Worm (Caenorhabditis elegans) whole organism, L4 larva: Measurements from ENCODE around the gene F14D7.14.
"Not testable (repeated sequence)": the region's sequence is repeated elsewhere in the genome, so short reads cannot be mapped to it uniquely, and the experiment has no call there.

ENCODE experiments used
- D1046.2 ChIP-seq: fragments of 200-800 bp; sonication (Bioruptor generic); IDR thresholded peaks from 2 replicates; pipeline ENCODE4 v1.3.6; 2022; ENCODE audit warnings: missing genetic modification characterization, missing compliant biosample characterization
- F10B5.3 ChIP-seq: sonication (generic microtip); optimal IDR thresholded peaks from 2 replicates; lab custom pipeline; 2016; ENCODE audit warnings: mild to moderate bottlenecking, missing genetic modification characterization, missing compliant biosample characterization
- F37D6.2 ChIP-seq: sonication (generic microtip); optimal IDR thresholded peaks from 2 replicates; lab custom pipeline; 2016; ENCODE audit warnings: mild to moderate bottlenecking, missing genetic modification characterization, missing compliant biosample characterization
- F49E8.2 ChIP-seq: sonication (generic microtip); optimal IDR thresholded peaks from 2 replicates; lab custom pipeline; 2016; ENCODE audit warnings: missing compliant biosample characterization, mild to moderate bottlenecking, missing genetic modification characterization, borderline replicate concordance
- R02D3.7 ChIP-seq: fragments of 150-350 bp; sonication (generic microtip); optimal IDR thresholded peaks from 3 replicates; lab custom pipeline; 2014; ENCODE audit warnings: missing biosample characterization, missing genetic modification characterization
- T20F7.1 ChIP-seq: fragments of 200-800 bp; sonication (Bioruptor generic); optimal IDR thresholded peaks from 2 replicates; lab custom pipeline; 2018; ENCODE audit warnings: mild to moderate bottlenecking, missing genetic modification characterization, missing compliant biosample characterization
- T26A8.4 ChIP-seq: fragments of 200-800 bp; sonication (Bioruptor generic); IDR thresholded peaks from 2 replicates; pipeline ENCODE4 v1.3.6; 2022; ENCODE audit warnings: missing genetic modification characterization, missing compliant biosample characterization
- Y105C5A.15 ChIP-seq: fragments of 200-800 bp; sonication (Bioruptor generic); IDR thresholded peaks from 2 replicates; pipeline ENCODE4 v1.3.6; 2022; ENCODE audit warnings: missing genetic modification characterization, missing compliant biosample characterization
- Y48G9A.11 ChIP-seq: fragments of 200-800 bp; sonication (Bioruptor generic); IDR thresholded peaks from 2 replicates; pipeline ENCODE4 v1.3.6; 2022; ENCODE audit warnings: missing genetic modification reagents, missing genetic modification characterization, missing compliant biosample characterization
- Y5F2A.4 ChIP-seq: fragments of 200-800 bp; sonication (Bioruptor generic); optimal IDR thresholded peaks from 2 replicates; lab custom pipeline; 2018; ENCODE audit warnings: mild to moderate bottlenecking, missing genetic modification characterization, missing compliant biosample characterization
- ZK546.5 ChIP-seq, 2 experiments: sonication (generic microtip); optimal IDR thresholded peaks; 2 replicates each; lab custom pipeline; 2017; ENCODE audit warnings: missing biosample characterization in 2 of 2, missing genetic modification characterization in 2 of 2
- aly-2 ChIP-seq: sonication (generic microtip); optimal IDR thresholded peaks from 2 replicates; lab custom pipeline; 2018; ENCODE audit warnings: missing biosample characterization, missing genetic modification characterization
- ama-1 ChIP-seq: fragments of 150-350 bp; optimal IDR thresholded peaks from 2 replicates; lab custom pipeline; 2014; ENCODE audit warnings: inconsistent platforms, mixed read lengths
- arid-1 ChIP-seq: fragments of 200-800 bp; sonication (Bioruptor generic); conservative IDR thresholded peaks from 2 replicates; pipeline ENCODE4 v1.3.6; 2022; ENCODE audit warnings: missing genetic modification reagents, missing genetic modification characterization, missing compliant biosample characterization
- attf-4 ChIP-seq: sonication (generic microtip); optimal IDR thresholded peaks from 3 replicates; lab custom pipeline; 2017; ENCODE audit warnings: missing biosample characterization, missing genetic modification characterization
- ceh-62 ChIP-seq: sonication (generic microtip); optimal IDR thresholded peaks from 2 replicates; lab custom pipeline; 2017; ENCODE audit warnings: missing biosample characterization, missing genetic modification characterization
- ceh-82 ChIP-seq: sonication (generic microtip); optimal IDR thresholded peaks from 2 replicates; lab custom pipeline; 2017; ENCODE audit warnings: missing biosample characterization, missing genetic modification characterization
- ces-1 ChIP-seq: fragments of 150-350 bp; sonication (generic microtip); optimal IDR thresholded peaks from 4 replicates; lab custom pipeline; 2014; ENCODE audit warnings: missing biosample characterization, missing genetic modification reagents, missing genetic modification characterization
- cey-2 ChIP-seq: sonication (generic microtip); optimal IDR thresholded peaks from 3 replicates; lab custom pipeline; 2017; ENCODE audit warnings: missing genetic modification characterization, mild to moderate bottlenecking, missing compliant biosample characterization, antibody characterized with exemption, borderline replicate concordance; ENCODE audit not compliant: insufficient read depth
- daf-16 ChIP-seq, 3 experiments: sonication (generic microtip); optimal IDR thresholded peaks; 2 replicates each; lab custom pipeline; 2016 to 2017; ENCODE audit warnings: missing genetic modification characterization in 3 of 3, missing genetic modification reagents in 3 of 3, mild to moderate bottlenecking in 2 of 3, missing compliant biosample characterization in 2 of 3, missing biosample characterization in 1 of 3, moderate library complexity in 1 of 3
- dpl-1 ChIP-seq: fragments of 150-350 bp; optimal IDR thresholded peaks from 2 replicates; lab custom pipeline; 2014; ENCODE audit warnings: missing biosample characterization, missing genetic modification reagents, missing genetic modification characterization
- duxl-1 ChIP-seq: sonication (generic microtip); optimal IDR thresholded peaks from 2 replicates; lab custom pipeline; 2016; ENCODE audit warnings: mild to moderate bottlenecking, missing genetic modification characterization, moderate library complexity, missing compliant biosample characterization; ENCODE audit not compliant: poor library complexity
- egl-27 ChIP-seq: sonication (generic microtip); optimal IDR thresholded peaks from 3 replicates; lab custom pipeline; 2017; ENCODE audit warnings: missing biosample characterization, missing genetic modification reagents, missing genetic modification characterization
- egl-43 ChIP-seq: fragments of 200-800 bp; sonication (Bioruptor generic); IDR thresholded peaks from 2 replicates; pipeline ENCODE4 v1.3.6; 2022; ENCODE audit warnings: missing genetic modification reagents, missing genetic modification characterization, missing compliant biosample characterization
- gei-8 ChIP-seq: fragments of 200-800 bp; sonication (Bioruptor generic); optimal IDR thresholded peaks from 2 replicates; lab custom pipeline; 2018; ENCODE audit warnings: mild to moderate bottlenecking, missing genetic modification characterization, missing compliant biosample characterization
- hlh-11 ChIP-seq: fragments of 200-800 bp; sonication (Bioruptor generic); optimal IDR thresholded peaks from 2 replicates; lab custom pipeline; 2018; ENCODE audit warnings: mild to moderate bottlenecking, missing genetic modification characterization, missing compliant biosample characterization
- lim-7 ChIP-seq: fragments of 200-800 bp; sonication (Bioruptor generic); IDR thresholded peaks from 2 replicates; pipeline ENCODE4 v1.3.6; 2022; ENCODE audit warnings: missing genetic modification characterization, missing compliant biosample characterization
- lin-29 ChIP-seq: fragments of 200-800 bp; sonication (Bioruptor generic); IDR thresholded peaks from 2 replicates; pipeline ENCODE4 v1.3.6; 2022; ENCODE audit warnings: missing genetic modification reagents, missing genetic modification characterization, missing compliant biosample characterization
- lir-3 ChIP-seq: sonication (generic microtip); optimal IDR thresholded peaks from 2 replicates; lab custom pipeline; 2016; ENCODE audit warnings: mild to moderate bottlenecking, missing genetic modification characterization, missing compliant biosample characterization
- madf-9 ChIP-seq: fragments of 200-800 bp; sonication (Bioruptor generic); conservative IDR thresholded peaks from 2 replicates; pipeline ENCODE4 v1.3.6; 2022; ENCODE audit warnings: missing genetic modification reagents, missing genetic modification characterization, missing compliant biosample characterization
- mxl-2 ChIP-seq: fragments of 200-800 bp; sonication (Bioruptor generic); conservative IDR thresholded peaks from 2 replicates; pipeline ENCODE4 v1.3.6; 2022; ENCODE audit warnings: missing genetic modification reagents, missing genetic modification characterization, missing compliant biosample characterization
- nhr-11 ChIP-seq: fragments of 150-350 bp; optimal IDR thresholded peaks from 2 replicates; lab custom pipeline; 2014; ENCODE audit warnings: missing biosample characterization, missing genetic modification characterization
- nhr-111 ChIP-seq: fragments of 200-800 bp; sonication (Bioruptor generic); optimal IDR thresholded peaks from 2 replicates; lab custom pipeline; 2018; ENCODE audit warnings: mild to moderate bottlenecking, missing genetic modification characterization, missing compliant biosample characterization
- nhr-25 ChIP-seq: sonication (generic microtip); optimal IDR thresholded peaks from 2 replicates; lab custom pipeline; 2017; ENCODE audit warnings: missing genetic modification characterization, mild to moderate bottlenecking, missing compliant biosample characterization, antibody characterized with exemption, moderate library complexity, borderline replicate concordance; ENCODE audit not compliant: insufficient read depth
- nhr-41 ChIP-seq: fragments of 200-800 bp; sonication (Bioruptor generic); IDR thresholded peaks from 2 replicates; pipeline ENCODE4 v1.3.6; 2022; ENCODE audit warnings: missing genetic modification reagents, missing genetic modification characterization, missing compliant biosample characterization
- nhr-48 ChIP-seq: sonication (generic microtip); optimal IDR thresholded peaks from 2 replicates; lab custom pipeline; 2016; ENCODE audit warnings: mild to moderate bottlenecking, missing genetic modification characterization, missing compliant biosample characterization
- nhr-76 ChIP-seq: fragments of 150-350 bp; optimal IDR thresholded peaks from 2 replicates; lab custom pipeline; 2014; ENCODE audit warnings: missing biosample characterization, missing genetic modification characterization
- nhr-77 ChIP-seq: fragments of 150-350 bp; optimal IDR thresholded peaks from 2 replicates; lab custom pipeline; 2014; ENCODE audit warnings: missing biosample characterization, missing genetic modification characterization
- rbr-2 ChIP-seq: sonication (generic microtip); optimal IDR thresholded peaks from 2 replicates; lab custom pipeline; 2016; ENCODE audit warnings: missing genotype, missing genetic modification characterization, missing compliant biosample characterization
- snpc-1.2 ChIP-seq: fragments of 200-800 bp; sonication (Bioruptor generic); IDR thresholded peaks from 2 replicates; pipeline ENCODE4 v1.3.6; 2022; ENCODE audit warnings: missing genetic modification reagents, missing genetic modification characterization, missing compliant biosample characterization
- snpc-4 ChIP-seq: fragments of 150-350 bp; optimal IDR thresholded peaks from 2 replicates; lab custom pipeline; 2014; ENCODE audit warnings: missing biosample characterization, missing genetic modification characterization
- unc-130 ChIP-seq: sonication (generic microtip); optimal IDR thresholded peaks from 2 replicates; lab custom pipeline; 2016; ENCODE audit warnings: missing genetic modification reagents, missing genetic modification characterization, missing compliant biosample characterization
- vab-7 ChIP-seq: fragments of 200-800 bp; sonication (Bioruptor generic); IDR thresholded peaks from 2 replicates; pipeline ENCODE4 v1.3.6; 2022; ENCODE audit warnings: missing genetic modification reagents, missing genetic modification characterization, missing compliant biosample characterization
- zfp-2 ChIP-seq: sonication (generic microtip); optimal IDR thresholded peaks from 2 replicates; lab custom pipeline; 2016; ENCODE audit warnings: mild to moderate bottlenecking, missing genetic modification characterization, missing compliant biosample characterization
- ztf-11 ChIP-seq: fragments of 150-350 bp; optimal IDR thresholded peaks from 2 replicates; lab custom pipeline; 2014; ENCODE audit warnings: missing biosample characterization, missing genetic modification characterization

The F14D7.14 gene

ce11 chrV:14309632-14310031, at the start of gene F14D7.14:
TSS of gene F14D7.14 (plus strand) at chrV:14309932.
- TF ChIP-seq cey-2 (tag; lab: Kevin White, UChicago); ceh-82 (tag; lab: Kevin White, UChicago); nhr-111 (GFP tag; lab: Kevin White, UChicago): not testable (repeated sequence)

- TF ChIP-seq rbr-2 (tag; lab: Kevin White, UChicago) (no peak), unc-130 (GFP tag; lab: Kevin White, UChicago) (no peak), mxl-2 (GFP tag; lab: Robert Waterston, UW) (no peak), ceh-82 (tag; lab: Kevin White, UChicago) (no peak), vab-7 (GFP tag; lab: Robert Waterston, UW) (no peak), cey-2 (tag; lab: Kevin White, UChicago) (no peak), Y5F2A.4 (GFP tag; lab: Kevin White, UChicago) (no peak), nhr-11 (tag; lab: Kevin White, UChicago) (no peak), nhr-76 (no peak), daf-16 (GFP tag; optimal IDR thresholded peaks at IDR 0.05; lab: Kevin White, UChicago) (no peak), daf-16 (tag; optimal IDR thresholded peaks at IDR 0.05; lab: Kevin White, UChicago) (no peak), ztf-11 (tag; lab: Kevin White, UChicago) (no peak), ces-1 (no peak), attf-4 (tag; lab: Kevin White, UChicago) (no peak), R02D3.7 (no peak), madf-9 (GFP tag; lab: Robert Waterston, UW) (no peak), Y105C5A.15 (no peak), aly-2 (no peak), T26A8.4 (GFP tag; lab: Robert Waterston, UW) (no peak), zfp-2 (tag; lab: Kevin White, UChicago) (no peak), D1046.2 (GFP tag; lab: Robert Waterston, UW) (no peak)
These were observed 48.9 kb upstream of the F14D7.14 start, which contains the start of gene F40G12.2 for ce11 chrV:14260831-14261230. TSS of gene F40G12.2 (minus strand) at chrV:14260931.

- TF ChIP-seq gei-8 (GFP tag; lab: Kevin White, UChicago) (no peak), nhr-111 (GFP tag; lab: Kevin White, UChicago) (no peak), duxl-1 (tag; lab: Kevin White, UChicago) (no peak), nhr-48 (no peak), nhr-77 (tag; lab: Kevin White, UChicago) (no peak), Y48G9A.11 (GFP tag; lab: Robert Waterston, UW) (peak; percentile 74; the same call in 1 of the 2 replicates), nhr-25 (no peak), egl-27 (tag; lab: Kevin White, UChicago) (no peak), ZK546.5 (tag; optimal IDR thresholded peaks at IDR 0.05; lab: Kevin White, UChicago) (no peak), F49E8.2 (tag; lab: Kevin White, UChicago) (peak; percentile 28), hlh-11 (tag; lab: Kevin White, UChicago) (no peak), snpc-1.2 (peak; percentile 82), T26A8.4 (GFP tag; lab: Robert Waterston, UW) (no peak; the same call in 1 of the 2 replicates), dpl-1 (GFP tag; lab: Kevin White, UChicago) (no peak), unc-130 (GFP tag; lab: Kevin White, UChicago) (no peak), egl-43 (no peak), vab-7 (GFP tag; lab: Robert Waterston, UW) (no peak), lim-7 (no peak), nhr-41 (GFP tag; lab: Robert Waterston, UW) (no peak), snpc-4 (tag; lab: Kevin White, UChicago) (no peak), lin-29 (no peak), lir-3 (no peak), nhr-11 (tag; lab: Kevin White, UChicago) (no peak), ama-1 (lab: Kevin White, UChicago) (no peak), F10B5.3 (tag; lab: Kevin White, UChicago) (no peak), ceh-62 (tag; lab: Kevin White, UChicago) (no peak), arid-1 (GFP tag; lab: Robert Waterston, UW) (0 out of 2 replicates have a peak, but pooled peaks have one; percentile 9), T20F7.1 (GFP tag; lab: Kevin White, UChicago) (no peak), F37D6.2 (tag; lab: Kevin White, UChicago) (no peak), ceh-82 (tag; lab: Kevin White, UChicago) (no peak), mxl-2 (GFP tag; lab: Robert Waterston, UW) (no peak)
These were observed 42.3 kb upstream of the F14D7.14 start for ce11 chrV:14267326-14267942.
